Worm (Caenorhabditis elegans) whole organism, midembryonic: ENCODE data around the gene F07C4.10.

Source experiments
- T22C8.4 ChIP-seq: fragments of 200-800 bp; sonication (Bioruptor generic); IDR thresholded peaks from 2 replicates; pipeline ENCODE4 v1.3.6; 2022; ENCODE audit warnings: missing genetic modification characterization, missing compliant biosample characterization
- ref-1 ChIP-seq: fragments of 200-800 bp; sonication (Bioruptor generic); conservative IDR thresholded peaks from 2 replicates; pipeline ENCODE4 v1.3.6; 2022; ENCODE audit warnings: missing genetic modification reagents, missing genetic modification characterization, missing compliant biosample characterization

- no peak for TF ChIP-seq ref-1 (GFP tag; lab: Robert Waterston, UW)
- TF ChIP-seq T22C8.4 (GFP tag; lab: Robert Waterston, UW): no peak
Measured at ce11 chrV:7598269-7598668, 41.4 kb downstream of the F07C4.10 start, which contains the start of gene C50E3.7.
